Worm (Caenorhabditis elegans) whole organism, L1 larva: ENCODE measurements around the gene R13A1.1.
A peak's percentile ranks its signal among the peaks of the same experiment; 100 is the strongest.

Source experiments
- C04F5.9 ChIP-seq: sonication (generic microtip); optimal IDR thresholded peaks from 2 replicates; lab custom pipeline; 2016; ENCODE audit warnings: missing genetic modification characterization, missing compliant biosample characterization
- C16A3.4 ChIP-seq: fragments of 150-350 bp; optimal IDR thresholded peaks from 2 replicates; lab custom pipeline; 2014; ENCODE audit warnings: missing biosample characterization, missing genetic modification characterization
- ceh-88 ChIP-seq: fragments of 200-800 bp; sonication (Bioruptor generic); IDR thresholded peaks from 2 replicates; pipeline ENCODE4 v1.3.6; 2022; ENCODE audit warnings: missing genetic modification characterization, missing compliant biosample characterization
- efl-1 ChIP-seq, 4 experiments: fragments of 150-350 bp; optimal IDR thresholded peaks in 3 of 4; peaks in 1 of 4; 1 replicate in 1 of 4; 2 replicates in 3 of 4; lab custom pipeline; 2014; ENCODE audit warnings: missing biosample characterization in 2 of 4, missing genetic modification characterization in 2 of 4, missing genetic modification reagents in 2 of 4
- egl-13 ChIP-seq: sonication (generic microtip); optimal IDR thresholded peaks from 2 replicates; lab custom pipeline; 2016; ENCODE audit warnings: missing genotype, missing genetic modification reagents, missing genetic modification characterization, missing compliant biosample characterization
- egl-27 ChIP-seq, 2 experiments: fragments of 150-350 bp in 1 of 2; sonication (generic microtip); optimal IDR thresholded peaks; 3 replicates each; lab custom pipeline; 2017 to 2018; ENCODE audit warnings: missing biosample characterization in 2 of 2, missing genetic modification characterization in 2 of 2, missing genetic modification reagents in 2 of 2
- elt-2 ChIP-seq: sonication (generic microtip); optimal IDR thresholded peaks from 2 replicates; lab custom pipeline; 2016; ENCODE audit warnings: missing genetic modification characterization, mild to moderate bottlenecking, inconsistent platforms, missing compliant biosample characterization, missing genetic modification reagents
- elt-3 ChIP-seq, 6 experiments: fragments of 150-350 bp in 1 of 6; sonication (generic microtip); optimal IDR thresholded peaks; 2 replicates each; lab custom pipeline; 2017 to 2018; ENCODE audit warnings: missing biosample characterization in 6 of 6, missing genetic modification characterization in 6 of 6, inconsistent platforms in 1 of 6
- fkh-8 ChIP-seq: sonication (generic microtip); optimal IDR thresholded peaks from 2 replicates; lab custom pipeline; 2016; ENCODE audit warnings: mild to moderate bottlenecking, missing genetic modification characterization, missing compliant biosample characterization
- fos-1 ChIP-seq: fragments of 150-350 bp; optimal IDR thresholded peaks from 2 replicates; lab custom pipeline; 2014; ENCODE audit warnings: missing biosample characterization, missing genetic modification characterization
- grh-1 ChIP-seq: fragments of 200-800 bp; sonication (Bioruptor generic); IDR thresholded peaks from 2 replicates; pipeline ENCODE4 v1.3.6; 2022; ENCODE audit warnings: missing genetic modification reagents, missing genetic modification characterization, missing compliant biosample characterization
- hlh-4 ChIP-seq: sonication (generic microtip); optimal IDR thresholded peaks from 2 replicates; lab custom pipeline; 2016; ENCODE audit warnings: mild to moderate bottlenecking, missing genetic modification characterization, missing compliant biosample characterization
- hpl-2 ChIP-seq: fragments of 150-350 bp; optimal IDR thresholded peaks from 2 replicates; lab custom pipeline; 2014; ENCODE audit warnings: missing biosample characterization, missing genetic modification reagents, missing genetic modification characterization
- irx-1 ChIP-seq: sonication (generic microtip); optimal IDR thresholded peaks from 2 replicates; lab custom pipeline; 2016; ENCODE audit warnings: missing genetic modification characterization, missing compliant biosample characterization
- lin-14 ChIP-seq: fragments of 200-800 bp; sonication (Bioruptor generic); optimal IDR thresholded peaks from 2 replicates; lab custom pipeline; 2018; ENCODE audit warnings: mild to moderate bottlenecking, missing genetic modification characterization, moderate library complexity, missing compliant biosample characterization
- mdl-1 ChIP-seq, 2 experiments: fragments of 150-350 bp; optimal IDR thresholded peaks; 2 replicates each; lab custom pipeline; 2014 to 2017; ENCODE audit warnings: missing biosample characterization in 2 of 2, missing genetic modification characterization in 2 of 2, inconsistent platforms in 1 of 2
- mef-2 ChIP-seq: fragments of 150-350 bp; optimal IDR thresholded peaks from 2 replicates; lab custom pipeline; 2014; ENCODE audit warnings: missing biosample characterization, missing genetic modification characterization
- mep-1 ChIP-seq: fragments of 150-350 bp; optimal IDR thresholded peaks from 2 replicates; lab custom pipeline; 2014; ENCODE audit warnings: missing biosample characterization, missing genetic modification characterization
- nhr-12 ChIP-seq: sonication (generic microtip); optimal IDR thresholded peaks from 2 replicates; lab custom pipeline; 2017; ENCODE audit warnings: missing biosample characterization, missing genetic modification characterization
- nhr-19 ChIP-seq: fragments of 200-800 bp; sonication (Bioruptor generic); conservative IDR thresholded peaks from 2 replicates; pipeline ENCODE4 v1.3.6; 2022; ENCODE audit warnings: missing genetic modification characterization, missing compliant biosample characterization
- nhr-237 ChIP-seq: fragments of 150-350 bp; optimal IDR thresholded peaks from 2 replicates; lab custom pipeline; 2014; ENCODE audit warnings: missing biosample characterization, missing genetic modification characterization
- nhr-47 ChIP-seq: sonication (generic microtip); optimal IDR thresholded peaks from 2 replicates; lab custom pipeline; 2016; ENCODE audit warnings: mild to moderate bottlenecking, missing genetic modification characterization, moderate library complexity, missing compliant biosample characterization
- nhr-71 ChIP-seq: sonication (generic microtip); optimal IDR thresholded peaks from 2 replicates; lab custom pipeline; 2016; ENCODE audit warnings: mild to moderate bottlenecking, missing genetic modification characterization, moderate library complexity, missing compliant biosample characterization
- nhr-76 ChIP-seq: sonication (generic microtip); optimal IDR thresholded peaks from 2 replicates; lab custom pipeline; 2017; ENCODE audit warnings: missing biosample characterization, missing genetic modification characterization
- pax-3 ChIP-seq: fragments of 200-800 bp; sonication (Bioruptor generic); optimal IDR thresholded peaks from 2 replicates; lab custom pipeline; 2018; ENCODE audit warnings: mild to moderate bottlenecking, missing genetic modification characterization, moderate library complexity, missing compliant biosample characterization
- pqm-1 ChIP-seq: sonication (generic microtip); optimal IDR thresholded peaks from 3 replicates; lab custom pipeline; 2017; ENCODE audit warnings: missing biosample characterization, missing genetic modification characterization
- rnt-1 ChIP-seq: sonication (generic microtip); optimal IDR thresholded peaks from 2 replicates; lab custom pipeline; 2016; ENCODE audit warnings: mild to moderate bottlenecking, missing genetic modification characterization, moderate library complexity, missing compliant biosample characterization
- skn-1 ChIP-seq: fragments of 150-350 bp; optimal IDR thresholded peaks from 2 replicates; lab custom pipeline; 2014; ENCODE audit warnings: missing biosample characterization, missing genetic modification characterization
- snpc-4 ChIP-seq: fragments of 150-350 bp; optimal IDR thresholded peaks from 2 replicates; lab custom pipeline; 2014; ENCODE audit warnings: missing biosample characterization, missing genetic modification characterization
- snu-23 ChIP-seq: sonication (generic microtip); optimal IDR thresholded peaks from 2 replicates; lab custom pipeline; 2016; ENCODE audit warnings: missing genetic modification characterization, missing compliant biosample characterization
- sox-4 ChIP-seq: sonication (generic microtip); optimal IDR thresholded peaks from 2 replicates; lab custom pipeline; 2016; ENCODE audit warnings: missing genetic modification characterization, missing compliant biosample characterization
- swsn-7 ChIP-seq: sonication (generic microtip); optimal IDR thresholded peaks from 2 replicates; lab custom pipeline; 2016; ENCODE audit warnings: missing genetic modification characterization, missing compliant biosample characterization
- tbx-2 ChIP-seq: sonication (generic microtip); optimal IDR thresholded peaks from 2 replicates; lab custom pipeline; 2016; ENCODE audit warnings: missing genetic modification characterization, missing compliant biosample characterization
- tlp-1 ChIP-seq: fragments of 150-350 bp; optimal IDR thresholded peaks from 2 replicates; lab custom pipeline; 2014; ENCODE audit warnings: missing biosample characterization, missing genetic modification characterization
- unc-130 ChIP-seq: fragments of 150-350 bp; optimal IDR thresholded peaks from 2 replicates; lab custom pipeline; 2017; ENCODE audit warnings: missing biosample characterization, missing genetic modification characterization, inconsistent platforms
- unc-30 ChIP-seq: sonication (generic microtip); optimal IDR thresholded peaks from 2 replicates; lab custom pipeline; 2017; ENCODE audit warnings: missing biosample characterization, missing genetic modification characterization
- unc-62 ChIP-seq: fragments of 150-350 bp; optimal IDR thresholded peaks from 2 replicates; lab custom pipeline; 2014; ENCODE audit warnings: missing biosample characterization, missing genetic modification reagents, missing genetic modification characterization
- unc-86 ChIP-seq: sonication (generic microtip); optimal IDR thresholded peaks from 2 replicates; lab custom pipeline; 2016; ENCODE audit warnings: missing genetic modification characterization, missing compliant biosample characterization
- vab-15 ChIP-seq: sonication (generic microtip); optimal IDR thresholded peaks from 2 replicates; lab custom pipeline; 2017; ENCODE audit warnings: missing genotype, mild to moderate bottlenecking, missing genetic modification characterization, missing compliant biosample characterization
- zip-4 ChIP-seq: fragments of 200-800 bp; sonication (Bioruptor generic); optimal IDR thresholded peaks from 2 replicates; lab custom pipeline; 2018; ENCODE audit warnings: mild to moderate bottlenecking, missing genetic modification characterization, moderate library complexity, missing compliant biosample characterization
- ztf-11 ChIP-seq, 2 experiments: sonication (generic microtip); optimal IDR thresholded peaks; 2 replicates each; lab custom pipeline; 2016 to 2017; ENCODE audit warnings: missing genetic modification characterization in 2 of 2, missing biosample characterization in 1 of 2, missing compliant biosample characterization in 1 of 2

R13A1.1 gene

ce11 chrIV:7219398-7220087 is at the start of gene R13A1.1, which contains the start of gene glb-23:
TSS of gene R13A1.1 (plus strand) at chrIV:7220037.
TSS of gene glb-23 (minus strand) at chrIV:7219498.
- TF ChIP-seq nhr-19 (GFP tag; lab: Robert Waterston, UW) (no peak), mdl-1 (tag; optimal IDR thresholded peaks at IDR 0.05; lab: Kevin White, UChicago) (no peak), egl-13 (tag; lab: Kevin White, UChicago) (no peak), hpl-2 (GFP tag; lab: Kevin White, UChicago) (no peak), unc-130 (tag; lab: Kevin White, UChicago) (no peak), sox-4 (tag; lab: Kevin White, UChicago) (no peak), C16A3.4 (tag; lab: Kevin White, UChicago) (no peak), lin-14 (GFP tag; lab: Kevin White, UChicago) (no peak), unc-30 (no peak), efl-1 (optimal IDR thresholded peaks at IDR 0.05; lab: Kevin White, UChicago) (no peak), efl-1 (GFP tag; optimal IDR thresholded peaks at IDR 0.05 in 1 of 2; lab: Kevin White, UChicago) (no peak), mep-1 (tag; lab: Kevin White, UChicago) (no peak), zip-4 (GFP tag; lab: Kevin White, UChicago) (no peak), nhr-76 (tag; lab: Kevin White, UChicago) (no peak), egl-27 (tag; optimal IDR thresholded peaks at IDR 0.05; lab: Kevin White, UChicago) (no peak), pqm-1 (tag; lab: Kevin White, UChicago) (no peak), snpc-4 (tag; lab: Kevin White, UChicago) (no peak), tbx-2 (no peak), irx-1 (tag; lab: Kevin White, UChicago) (no peak), nhr-47 (tag; lab: Kevin White, UChicago) (no peak)

DNA sequence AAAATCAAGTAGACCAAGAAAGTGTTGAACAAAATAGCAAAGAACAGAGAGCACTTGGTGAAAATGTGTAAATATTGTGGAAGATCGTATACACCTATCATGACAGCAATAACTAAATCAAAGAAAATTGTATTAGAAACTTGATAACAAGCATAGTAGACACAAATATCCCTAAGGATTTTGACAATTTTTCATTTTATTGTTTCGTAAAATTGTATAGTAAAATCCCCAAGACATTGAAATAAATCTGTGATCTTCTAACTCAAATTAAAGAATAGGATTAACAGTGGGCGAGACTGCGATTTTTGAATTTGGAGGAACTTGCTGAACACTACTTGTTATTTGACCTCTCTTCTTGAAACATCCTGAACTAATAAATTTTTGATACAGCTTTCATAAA is 48.6 kb upstream of the R13A1.1 start, which contains the start of gene str-220:
Gene str-220, minus strand, starts transcription at position 101 of the 400 bp plus-strand sequence.
- TF ChIP-seq snu-23 (GFP tag; lab: Kevin White, UChicago) (no peak), C04F5.9 (tag; lab: Kevin White, UChicago) (no peak), lin-14 (GFP tag; lab: Kevin White, UChicago) (no peak), tbx-2 (no peak), swsn-7 (tag; lab: Kevin White, UChicago) (no peak), mef-2 (tag; lab: Kevin White, UChicago) (no peak), pax-3 (tag; lab: Kevin White, UChicago) (no peak), unc-86 (tag; lab: Kevin White, UChicago) (no peak), nhr-237 (tag; lab: Kevin White, UChicago) (no peak)
- TF ChIP-seq, all 84 proteins: peak for 0

DNA sequence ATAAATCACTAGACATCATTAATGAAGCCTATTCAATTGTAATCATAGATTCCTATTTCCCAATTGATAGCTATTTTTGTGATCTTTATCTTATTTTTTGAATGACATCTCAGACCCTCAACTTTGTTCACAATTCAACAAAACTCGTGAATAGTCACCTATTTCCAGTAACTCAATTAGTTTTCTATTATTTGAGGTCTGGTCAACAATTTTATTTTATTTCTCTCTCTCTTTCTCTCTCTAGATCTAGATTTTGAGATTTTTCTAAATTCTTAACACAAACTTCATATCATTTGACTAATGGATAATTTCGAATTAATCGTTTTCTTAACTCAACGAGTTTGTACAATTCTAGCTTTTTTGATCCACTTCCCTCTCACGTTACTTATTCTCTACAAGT is 46.3 kb upstream of the R13A1.1 start, which contains the start of gene str-1:
Gene str-1, plus strand, starts transcription at position 301 of the 400 bp plus-strand sequence.
- TF ChIP-seq unc-62 = no peak
- peak; percentile 39 for TF ChIP-seq sox-4 (tag; lab: Kevin White, UChicago)
- TF ChIP-seq, all 84 proteins: peak for 1

DNA sequence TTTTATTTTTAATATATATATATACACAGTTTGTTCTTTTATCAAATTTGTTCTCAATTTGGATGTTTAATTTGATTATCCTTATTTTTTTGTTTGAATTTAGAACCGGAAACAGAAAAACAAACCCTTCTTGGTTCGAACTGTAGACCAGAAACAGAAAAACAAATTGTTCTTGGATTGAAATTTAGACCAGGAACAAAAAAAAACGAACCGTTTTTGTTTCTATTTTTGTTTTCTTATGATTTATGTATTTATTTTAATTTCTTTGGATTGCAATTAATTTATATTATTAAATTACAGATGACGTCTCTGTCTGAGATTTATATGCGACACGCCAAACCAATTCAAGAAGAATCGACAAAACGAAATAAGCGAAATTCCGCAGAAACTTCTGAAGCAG is 44.5 kb upstream of the R13A1.1 start, which contains the start of gene C42D4.19:
Gene C42D4.19, plus strand, starts transcription at position 301 of the 400 bp plus-strand sequence.
- TF ChIP-seq rnt-1 (tag; lab: Kevin White, UChicago) = no peak
- no peak for TF ChIP-seq elt-2 (tag; lab: Kevin White, UChicago)
- TF ChIP-seq vab-15 (tag; lab: Kevin White, UChicago) = no peak
- TF ChIP-seq hlh-4 (tag; lab: Kevin White, UChicago) = no peak
- TF ChIP-seq ztf-11 (tag; optimal IDR thresholded peaks at IDR 0.05; lab: Kevin White, UChicago) = no peak
- TF ChIP-seq ceh-88 = no peak
- no peak for TF ChIP-seq skn-1
- no peak for TF ChIP-seq fos-1
- TF ChIP-seq elt-3 (tag; optimal IDR thresholded peaks at IDR 0.05; lab: Kevin White, UChicago) = no peak
- no peak for TF ChIP-seq snpc-4 (tag; lab: Kevin White, UChicago)
- TF ChIP-seq grh-1 (GFP tag; lab: Robert Waterston, UW) = no peak
- no peak for TF ChIP-seq nhr-71 (tag; lab: Kevin White, UChicago)
- no peak for TF ChIP-seq pqm-1 (tag; lab: Kevin White, UChicago)
- TF ChIP-seq fkh-8 (tag; lab: Kevin White, UChicago) = no peak
- no peak for TF ChIP-seq unc-30
- TF ChIP-seq nhr-12 (tag; lab: Kevin White, UChicago) = no peak
- TF ChIP-seq tlp-1 (tag; lab: Kevin White, UChicago) = no peak
- TF ChIP-seq, all 84 proteins: peak for 0
